Fruit fly (Drosophila melanogaster) Kc167 (cell line): ENCODE results near the gene CG10252.

ENCODE experiments used
- Myc ChIP-seq: fragments of >200 bp; optimal IDR thresholded peaks from 2 replicates; lab custom pipeline; 2017; ENCODE audit warnings: missing external identifiers
- Sin3A ChIP-seq: fragments of >200 bp; optimal IDR thresholded peaks from 2 replicates; lab custom pipeline; 2018; ENCODE audit warnings: missing external identifiers
- h ChIP-seq: fragments of >200 bp; optimal IDR thresholded peaks from 3 replicates; lab custom pipeline; 2018; ENCODE audit warnings: missing external identifiers
- insv ChIP-seq: fragments of >200 bp; optimal IDR thresholded peaks from 3 replicates; lab custom pipeline; 2018; ENCODE audit warnings: missing external identifiers
- psq ChIP-seq: fragments of >200 bp; optimal IDR thresholded peaks from 2 replicates; lab custom pipeline; 2017; ENCODE audit warnings: missing external identifiers
- ttk ChIP-seq: sonication (Bioruptor generic); optimal IDR thresholded peaks from 2 replicates; lab custom pipeline; 2017; ENCODE audit warnings: missing external identifiers

CG10252 gene

dm6 chr3R:23718297-23718941 lies 22.4 kb upstream of the CG10252 start, which contains the start of gene nau:
Gene nau (minus strand): TSS chr3R:23718357.
- TF ChIP-seq ttk (lab: Kevin White, UChicago) (no peak), insv (no peak), Myc (no peak), psq (lab: Kevin White, UChicago) (no peak), Sin3A (lab: Kevin White, UChicago) (no peak)

- TF ChIP-seq ttk (lab: Kevin White, UChicago): no peak
- TF ChIP-seq insv: no peak
- TF ChIP-seq psq (lab: Kevin White, UChicago): no peak
Measured at dm6 chr3R:23714852-23715251, 18.8 kb upstream of the CG10252 start.

dm6 chr3R:23713901-23714300 lies 17.9 kb upstream of the CG10252 start:
- TF ChIP-seq psq (lab: Kevin White, UChicago): no peak
- TF ChIP-seq insv: no peak
- TF ChIP-seq h (lab: Kevin White, UChicago): no peak
- TF ChIP-seq Myc: no peak
- TF ChIP-seq ttk (lab: Kevin White, UChicago): no peak
- no peak for TF ChIP-seq Sin3A (lab: Kevin White, UChicago)

- TF ChIP-seq Sin3A (lab: Kevin White, UChicago) (no peak), psq (lab: Kevin White, UChicago) (no peak), ttk (lab: Kevin White, UChicago) (no peak), h (lab: Kevin White, UChicago) (no peak), insv (no peak), Myc (no peak)
Measured at dm6 chr3R:23711195-23711594, 15.2 kb upstream of the CG10252 start, which contains the start of gene CG10300. Gene CG10300 (plus strand): TSS chr3R:23711527.

- TF ChIP-seq ttk (lab: Kevin White, UChicago) (no peak), insv (no peak), Myc (no peak), Sin3A (lab: Kevin White, UChicago) (no peak), h (lab: Kevin White, UChicago) (no peak)
Measured at dm6 chr3R:23709508-23710208, 13.6 kb upstream of the CG10252 start, which contains the start of gene CG10301. Gene CG10301 (plus strand): TSS chr3R:23710158.

dm6 chr3R:23704383-23705033 lies 8.5 kb upstream of the CG10252 start, which contains the start of gene Gba1b:
Gene Gba1b (plus strand): TSS chr3R:23704804.
- TF ChIP-seq psq (lab: Kevin White, UChicago) (no peak), h (lab: Kevin White, UChicago) (no peak), ttk (lab: Kevin White, UChicago) (no peak), insv (no peak), Sin3A (lab: Kevin White, UChicago) (no peak), Myc (no peak)

dm6 chr3R:23702461-23702860 lies 6.4 kb upstream of the CG10252 start, which contains the start of gene Qsox4:
Gene Qsox4 (plus strand): TSS chr3R:23702761.
- TF ChIP-seq ttk (lab: Kevin White, UChicago) (no peak), Sin3A (lab: Kevin White, UChicago) (no peak), psq (lab: Kevin White, UChicago) (no peak), h (lab: Kevin White, UChicago) (no peak), insv (no peak), Myc (no peak)

- TF ChIP-seq insv (no peak), Sin3A (lab: Kevin White, UChicago) (no peak), ttk (lab: Kevin White, UChicago) (no peak), Myc (no peak), psq (lab: Kevin White, UChicago) (no peak), h (lab: Kevin White, UChicago) (no peak)
Measured at dm6 chr3R:23700304-23700767, 4.3 kb upstream of the CG10252 start, which contains the start of the genes CG31468 and Gba1a. Gene CG31468 (minus strand): TSS chr3R:23700354. Gene Gba1a (plus strand): TSS chr3R:23700621.

dm6 chr3R:23698835-23699234 lies 2.8 kb upstream of the CG10252 start, which contains the start of gene prt:
Gene prt (minus strand): TSS chr3R:23699027.
- TF ChIP-seq psq (lab: Kevin White, UChicago) (no peak), h (lab: Kevin White, UChicago) (no peak), Sin3A (lab: Kevin White, UChicago) (no peak), ttk (lab: Kevin White, UChicago) (no peak), insv (no peak), Myc (no peak)

- TF ChIP-seq insv (no peak), Myc (no peak), ttk (lab: Kevin White, UChicago) (no peak), psq (lab: Kevin White, UChicago) (no peak), h (lab: Kevin White, UChicago) (no peak), Sin3A (lab: Kevin White, UChicago) (no peak)
Measured at dm6 chr3R:23694579-23695033, 1.4 kb downstream of the CG10252 start, which contains the start of gene CG10254. Gene CG10254 (minus strand): TSS chr3R:23694983.

- no peak for TF ChIP-seq psq (lab: Kevin White, UChicago)
- TF ChIP-seq insv: no peak
- TF ChIP-seq ttk (lab: Kevin White, UChicago): no peak
- no peak for TF ChIP-seq Myc
- TF ChIP-seq Sin3A (lab: Kevin White, UChicago): no peak
- no peak for TF ChIP-seq h (lab: Kevin White, UChicago)
Measured at dm6 chr3R:23686924-23687323, 9.1 kb downstream of the CG10252 start.
